Fruit fly (Drosophila melanogaster) whole organism, adult: ENCODE results near the gene Rab9.
A peak's percentile ranks its signal among the peaks of the same experiment; 100 is the strongest.

Experiments used
- CG11617 ChIP-seq: fragments of 200-800 bp; sonication (Bioruptor generic); optimal IDR thresholded peaks from 2 replicates; lab custom pipeline; 2017; ENCODE audit warnings: mild to moderate bottlenecking, missing biosample characterization, missing genetic modification reagents, missing genetic modification characterization
- CG12768 ChIP-seq: fragments of 200-800 bp; sonication (Bioruptor generic); optimal IDR thresholded peaks from 2 replicates; lab custom pipeline; 2017; ENCODE audit warnings: missing biosample characterization, missing genetic modification characterization, mild to moderate bottlenecking, moderate library complexity, missing genetic modification reagents
- CG14711 ChIP-seq: fragments of 200-800 bp; sonication (Bioruptor generic); optimal IDR thresholded peaks from 2 replicates; lab custom pipeline; 2018; ENCODE audit warnings: missing biosample characterization, mild to moderate bottlenecking, missing genetic modification characterization, moderate library complexity
- CG1620 ChIP-seq: fragments of 200-800 bp; sonication (Bioruptor generic); optimal IDR thresholded peaks from 2 replicates; lab custom pipeline; 2016; ENCODE audit warnings: missing biosample characterization, missing genetic modification characterization
- CG33017 ChIP-seq: fragments of 200-800 bp; sonication (Bioruptor generic); optimal IDR thresholded peaks from 2 replicates; lab custom pipeline; 2018; ENCODE audit warnings: missing biosample characterization, mild to moderate bottlenecking, missing genetic modification characterization, moderate library complexity
- CG5204 ChIP-seq: fragments of 200-800 bp; sonication (Bioruptor generic); optimal IDR thresholded peaks from 2 replicates; lab custom pipeline; 2016; ENCODE audit warnings: missing biosample characterization, missing genetic modification characterization
- CG7045 ChIP-seq: fragments of 200-800 bp; sonication (Bioruptor generic); optimal IDR thresholded peaks from 2 replicates; lab custom pipeline; 2017; ENCODE audit warnings: missing biosample characterization, mild to moderate bottlenecking, missing genetic modification characterization
- CG7101 ChIP-seq: fragments of 200-800 bp; sonication (Bioruptor generic); optimal IDR thresholded peaks from 2 replicates; lab custom pipeline; 2018; ENCODE audit warnings: missing biosample characterization, mild to moderate bottlenecking, missing genetic modification characterization, moderate library complexity
- Clk ChIP-seq: fragments of 200-800 bp; sonication (Bioruptor generic); optimal IDR thresholded peaks from 2 replicates; lab custom pipeline; 2017; ENCODE audit warnings: missing biosample characterization, missing genetic modification characterization
- Crg-1 ChIP-seq: fragments of 200-800 bp; sonication (Bioruptor generic); optimal IDR thresholded peaks from 2 replicates; lab custom pipeline; 2016; ENCODE audit warnings: missing biosample characterization, missing genetic modification characterization
- Hr96 ChIP-seq: fragments of 200-800 bp; sonication (Bioruptor generic); optimal IDR thresholded peaks from 2 replicates; lab custom pipeline; 2016; ENCODE audit warnings: missing biosample characterization, missing genetic modification characterization
- Mnt ChIP-seq: fragments of 200-800 bp; sonication (Bioruptor generic); optimal IDR thresholded peaks from 2 replicates; lab custom pipeline; 2016; ENCODE audit warnings: missing biosample characterization, mild to moderate bottlenecking, missing genetic modification characterization
- bab1 ChIP-seq: fragments of 200-800 bp; sonication (Bioruptor generic); optimal IDR thresholded peaks from 3 replicates; lab custom pipeline; 2019; ENCODE audit warnings: missing biosample characterization, mild to moderate bottlenecking, missing genetic modification characterization, moderate library complexity
- cic ChIP-seq: fragments of 200-800 bp; sonication (Bioruptor generic); optimal IDR thresholded peaks from 2 replicates; lab custom pipeline; 2017; ENCODE audit warnings: missing biosample characterization, mild to moderate bottlenecking, missing genetic modification characterization, moderate library complexity
- cnc ChIP-seq, 2 experiments: fragments of >200 bp; optimal IDR thresholded peaks; 2 replicates each; lab custom pipeline; 2017
- kay ChIP-seq: fragments of 200-800 bp; sonication (Bioruptor generic); peaks from one replicate; lab custom pipeline; 2016; ENCODE audit warnings: missing biosample characterization, missing genetic modification characterization, borderline replicate concordance
- ovo ChIP-seq: fragments of 200-800 bp; sonication (Bioruptor generic); optimal IDR thresholded peaks from 2 replicates; lab custom pipeline; 2016; ENCODE audit warnings: missing biosample characterization, missing genetic modification characterization
- pad ChIP-seq: fragments of 200-800 bp; sonication (Bioruptor generic); optimal IDR thresholded peaks from 3 replicates; lab custom pipeline; 2017; ENCODE audit warnings: missing biosample characterization, missing genetic modification characterization, mild to moderate bottlenecking, moderate library complexity, missing genetic modification reagents
- tj ChIP-seq: fragments of 200-800 bp; sonication (Bioruptor generic); optimal IDR thresholded peaks from 3 replicates; lab custom pipeline; 2017; ENCODE audit warnings: missing biosample characterization, mild to moderate bottlenecking, missing genetic modification characterization, moderate library complexity
- toe ChIP-seq: fragments of 200-800 bp; sonication (Bioruptor generic); optimal IDR thresholded peaks from 2 replicates; lab custom pipeline; 2016; ENCODE audit warnings: missing biosample characterization, missing genetic modification characterization

The Rab9 gene

DNA sequence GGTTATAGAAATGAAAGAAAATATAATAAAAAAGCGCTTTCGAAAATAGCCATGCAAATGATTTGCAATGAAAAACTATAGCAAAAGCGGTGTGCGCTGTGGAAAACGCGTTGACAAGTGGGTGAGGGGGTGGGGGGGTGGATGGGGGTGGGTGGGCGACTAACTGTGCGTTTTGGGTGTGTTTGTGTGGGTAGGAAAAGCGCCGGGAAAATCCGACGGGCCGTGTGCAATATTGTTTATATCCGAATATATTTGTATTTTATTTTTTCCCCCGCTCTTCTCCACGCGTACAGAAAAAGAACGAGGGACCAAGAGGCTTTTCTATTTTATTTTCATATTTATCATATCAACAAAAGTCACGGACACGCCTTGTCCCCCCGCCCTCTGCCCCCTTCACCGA lies 26.0 kb upstream of the Rab9 start:
- no peak for TF ChIP-seq ovo (GFP tag; lab: Kevin White, UChicago)
- no peak for TF ChIP-seq Mnt (GFP tag; lab: Kevin White, UChicago)
- no peak for TF ChIP-seq CG14711 (tag; lab: Kevin White, UChicago)
- TF ChIP-seq pad (GFP tag; lab: Kevin White, UChicago), result no peak
- no peak for TF ChIP-seq Clk (GFP tag; lab: Kevin White, UChicago)
- TF ChIP-seq CG5204 (GFP tag; lab: Kevin White, UChicago), result no peak
- no peak for TF ChIP-seq CG12768 (GFP tag; lab: Kevin White, UChicago)
- no peak for TF ChIP-seq tj (GFP tag; lab: Kevin White, UChicago)
- TF ChIP-seq kay (GFP tag; lab: Kevin White, UChicago), result no peak
- TF ChIP-seq Hr96 (GFP tag; lab: Kevin White, UChicago), result no peak
- no peak for TF ChIP-seq toe (GFP tag; lab: Kevin White, UChicago)

- TF ChIP-seq Clk (GFP tag; lab: Kevin White, UChicago) (no peak), CG11617 (GFP tag; lab: Kevin White, UChicago) (no peak), CG33017 (tag; lab: Kevin White, UChicago) (no peak), CG7101 (tag; lab: Kevin White, UChicago) (no peak), CG14711 (tag; lab: Kevin White, UChicago) (no peak), Mnt (GFP tag; lab: Kevin White, UChicago) (no peak), cnc (optimal IDR thresholded peaks at IDR 0.05; lab: Kevin White, UChicago) (no peak), kay (GFP tag; lab: Kevin White, UChicago) (no peak), CG1620 (no peak), CG7045 (no peak), tj (GFP tag; lab: Kevin White, UChicago) (no peak)
These were observed 20.4 kb upstream of the Rab9 start for dm6 chr2L:19411966-19412365.

dm6 chr2L:19413118-19413893 lies 19.1 kb upstream of the Rab9 start:
- peak; percentile 60 for TF ChIP-seq kay (GFP tag; lab: Kevin White, UChicago)
- TF ChIP-seq CG12768 (GFP tag; lab: Kevin White, UChicago), result no peak

DNA sequence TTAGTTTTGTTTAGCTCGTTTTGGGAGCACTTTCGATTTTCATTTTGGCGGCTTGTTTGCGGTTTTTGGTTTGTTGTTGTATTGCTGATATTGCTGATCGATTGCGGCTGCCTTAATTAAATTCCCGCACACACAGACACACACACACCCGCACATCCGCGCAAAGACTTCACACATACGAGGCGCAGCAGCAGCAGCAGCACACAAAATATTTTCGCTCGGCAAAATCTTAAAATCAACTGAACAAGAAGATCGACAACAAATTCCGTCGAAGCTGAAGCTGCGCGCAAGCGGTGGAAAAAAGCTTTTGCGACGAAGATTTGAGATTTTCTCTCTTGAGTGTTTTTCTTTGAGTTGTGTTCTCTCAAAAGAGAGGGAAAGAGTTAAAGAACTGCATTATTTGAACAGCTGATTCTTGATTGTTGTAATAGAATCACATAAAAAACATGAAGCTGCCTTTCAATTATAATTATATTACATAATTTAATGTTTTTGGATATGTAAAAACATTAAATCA lies 18.1 kb upstream of the Rab9 start:
- TF ChIP-seq CG11617 (GFP tag; lab: Kevin White, UChicago) (peak; percentile 26), CG1620 (no peak), cic (peak; percentile 38)

DNA sequence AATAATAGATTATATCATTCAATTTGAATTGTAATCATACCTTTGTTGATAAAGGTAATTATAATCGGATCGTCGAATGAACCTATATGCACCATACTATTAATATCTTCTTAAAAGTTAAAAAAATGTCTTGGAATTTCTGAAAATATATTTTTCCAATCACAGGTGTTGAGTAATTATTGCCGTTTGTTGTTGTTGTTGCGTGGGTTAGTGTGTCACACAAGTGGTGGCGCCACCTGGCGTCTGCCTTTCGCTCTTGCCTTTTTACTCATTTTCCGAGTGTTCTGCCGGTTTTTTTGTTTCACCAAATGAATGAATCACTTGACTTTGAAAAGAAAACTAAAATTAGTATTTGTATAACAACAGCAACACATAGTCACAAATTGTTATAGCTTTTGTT lies 17.2 kb upstream of the Rab9 start:
- TF ChIP-seq kay (GFP tag; lab: Kevin White, UChicago) (peak; percentile 62), CG1620 (no peak)

- TF ChIP-seq CG7101 (tag; lab: Kevin White, UChicago) (peak; percentile 39), CG11617 (GFP tag; lab: Kevin White, UChicago) (no peak), CG7045 (peak; percentile 53), CG5204 (GFP tag; lab: Kevin White, UChicago) (peak; percentile 51), CG12768 (GFP tag; lab: Kevin White, UChicago) (peak; percentile 51), CG33017 (tag; lab: Kevin White, UChicago) (peak; percentile 54), toe (GFP tag; lab: Kevin White, UChicago) (peak; percentile 17), cic (no peak), CG14711 (tag; lab: Kevin White, UChicago) (peak; percentile 34)
These were observed 16.5 kb upstream of the Rab9 start for dm6 chr2L:19415859-19416258.

DNA sequence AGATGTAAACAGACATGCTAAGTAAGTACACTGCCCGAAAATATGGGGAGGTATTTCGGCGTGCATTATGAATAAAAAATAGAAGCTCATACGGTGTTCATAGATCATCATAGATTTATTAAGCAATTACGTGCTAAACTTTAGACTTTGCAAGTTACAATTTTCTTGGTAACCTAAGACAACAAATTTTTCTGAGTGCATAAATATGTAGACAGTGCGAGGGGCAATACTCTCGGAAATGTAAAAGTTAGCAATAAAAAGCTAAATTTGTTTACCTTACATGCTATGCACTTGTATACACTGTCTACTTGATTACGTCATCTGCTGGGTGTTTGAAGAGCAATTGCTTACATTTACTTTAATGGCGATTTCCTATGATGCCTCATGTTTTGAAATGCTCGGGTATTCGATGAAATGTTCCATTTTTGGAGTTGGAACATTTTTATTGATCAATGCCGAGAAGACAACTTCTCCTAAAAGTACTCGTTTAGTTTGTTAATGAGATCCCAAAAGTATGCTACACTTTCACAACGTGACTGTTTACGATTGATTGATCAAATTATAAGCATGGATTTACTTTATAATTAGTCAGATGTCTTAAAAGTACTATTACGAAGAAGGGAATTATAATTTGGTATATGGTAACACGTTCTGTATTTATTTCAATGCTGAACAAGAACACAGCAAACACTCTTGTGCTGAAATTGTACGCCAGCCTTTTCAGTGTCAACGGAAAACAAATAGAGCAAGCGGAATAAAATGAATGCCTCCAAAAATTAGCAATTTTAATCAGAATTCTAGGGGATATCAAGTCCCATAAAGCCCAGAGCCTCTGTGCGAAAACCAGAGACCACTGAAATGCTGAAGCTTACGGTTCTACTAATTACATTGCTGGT lies 15.5 kb upstream of the Rab9 start, which contains the start of gene Lectin-galC1:
TSS of gene Lectin-galC1 (plus strand) at position 846 of the 896 bp plus-strand sequence.
- TF ChIP-seq cnc (optimal IDR thresholded peaks at IDR 0.05; lab: Kevin White, UChicago) (no peak), CG7101 (tag; lab: Kevin White, UChicago) (peak; percentile 68), bab1 (GFP tag; lab: Kevin White, UChicago) (no peak), CG1620 (peak; percentile 59), CG5204 (GFP tag; lab: Kevin White, UChicago) (peak; percentile 86), kay (GFP tag; lab: Kevin White, UChicago) (peak; percentile 62), cic (peak; percentile 65), CG11617 (GFP tag; lab: Kevin White, UChicago) (peak; percentile 61), tj (GFP tag; lab: Kevin White, UChicago) (peak; percentile 80), CG12768 (GFP tag; lab: Kevin White, UChicago) (peak; percentile 78), pad (GFP tag; lab: Kevin White, UChicago) (peak; percentile 54), ovo (GFP tag; lab: Kevin White, UChicago) (no peak), CG7045 (peak; percentile 84), CG33017 (tag; lab: Kevin White, UChicago) (peak; percentile 87), Clk (GFP tag; lab: Kevin White, UChicago) (peak; percentile 81), CG14711 (tag; lab: Kevin White, UChicago) (peak; percentile 81), toe (GFP tag; lab: Kevin White, UChicago) (peak; percentile 87), Mnt (GFP tag; lab: Kevin White, UChicago) (peak; percentile 36), Hr96 (GFP tag; lab: Kevin White, UChicago) (peak; percentile 79), Crg-1 (peak; percentile 65)
